Fruit fly (Drosophila melanogaster) whole organism: ENCODE data around the gene Cpr76Bb.

Experiments used
- CG8478 ChIP-seq: fragments of >200 bp; optimal IDR thresholded peaks from 2 replicates; lab custom pipeline; 2018; ENCODE audit warnings: inconsistent platforms
- Dll ChIP-seq: fragments of >200 bp; optimal IDR thresholded peaks from 2 replicates; lab custom pipeline; 2017
- EcR ChIP-seq, 2 experiments: fragments of >200 bp; optimal IDR thresholded peaks; 2 replicates each; lab custom pipeline; 2017; ENCODE audit warnings: missing biosample characterization in 2 of 2, missing genetic modification characterization in 2 of 2, missing genetic modification reagents in 2 of 2
- pan ChIP-seq: fragments of >200 bp; optimal IDR thresholded peaks from 2 replicates; lab custom pipeline; 2017
- psq ChIP-seq: fragments of >200 bp; optimal IDR thresholded peaks from 2 replicates; lab custom pipeline; 2017
- usp ChIP-seq: fragments of >200 bp; optimal IDR thresholded peaks from 2 replicates; lab custom pipeline; 2017; ENCODE audit warnings: missing biosample characterization, missing genetic modification characterization, mixed read lengths

DNA sequence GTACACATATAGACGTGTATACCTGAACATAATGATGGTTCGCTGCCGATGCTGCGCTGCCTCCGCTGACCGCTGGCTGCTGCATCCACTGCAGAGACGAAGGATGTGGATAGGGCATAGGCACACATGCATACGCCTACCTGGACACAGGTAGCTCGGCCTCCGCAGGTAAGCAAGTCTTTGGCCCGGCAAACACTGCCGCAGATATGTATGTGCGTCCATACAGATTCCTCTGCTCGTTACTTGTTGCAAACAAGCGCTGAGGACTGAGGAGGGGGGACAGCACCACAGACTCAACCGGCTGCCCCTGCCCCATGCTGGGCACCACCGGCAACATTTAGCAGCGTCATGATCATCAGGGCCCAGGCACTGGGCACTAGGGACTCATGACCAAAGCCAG is 37.3 kb downstream of the Cpr76Bb start:
- TF ChIP-seq psq (lab: Kevin White, UChicago), result no peak
- no peak for TF ChIP-seq CG8478 (lab: Kevin White, UChicago)
- TF ChIP-seq pan (lab: Kevin White, UChicago), result no peak
- TF ChIP-seq usp (GFP tag; lab: Kevin White, UChicago), result no peak
- peak; percentile 45 for TF ChIP-seq Dll (lab: Kevin White, UChicago)
- TF ChIP-seq EcR (GFP tag; optimal IDR thresholded peaks at IDR 0.05; lab: Kevin White, UChicago), result no peak
